Fruit fly (Drosophila melanogaster): ENCODE data around the gene CG3345.

CG3345 gene

DNA sequence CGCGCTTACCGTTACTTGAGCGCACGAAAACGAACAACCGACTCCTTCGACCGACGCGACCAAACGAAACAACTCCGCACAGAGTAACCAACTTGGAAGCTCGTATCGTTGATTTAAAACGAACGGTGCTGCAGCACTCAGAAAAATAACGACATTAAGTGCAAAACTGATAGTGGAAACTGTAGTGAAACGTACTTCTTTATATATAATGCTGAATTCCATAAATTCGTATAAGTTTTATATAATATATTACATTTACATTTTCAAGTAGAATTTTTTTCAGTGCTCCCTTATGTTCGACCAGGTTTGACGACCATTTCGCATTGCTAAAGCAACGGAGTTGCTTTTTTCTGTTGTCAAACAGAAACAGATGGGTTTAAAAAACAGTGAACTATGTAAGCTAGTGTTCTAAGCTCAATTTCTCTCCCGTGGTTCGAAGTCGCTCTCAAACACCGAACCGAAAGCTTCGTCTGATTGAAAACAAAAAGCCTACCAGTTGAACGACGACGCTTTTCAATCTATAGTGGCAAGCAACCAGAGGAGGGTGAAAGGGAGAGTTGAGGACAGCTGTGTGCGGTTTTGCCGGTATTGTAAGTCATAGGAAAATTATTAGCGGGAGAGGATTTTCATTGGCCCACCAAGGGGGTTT, 1.3 kb upstream of the CG3345 start, which contains the start of gene CG17075 (continued):
- peak; percentile 69 for TF ChIP-seq CG12744 (GFP tag; optimal IDR thresholded peaks at IDR 0.05)
- TF ChIP-seq bsh (GFP tag; optimal IDR thresholded peaks at IDR 0.05) = peak; percentile 39 to 92
- no peak for TF ChIP-seq CG33557 (GFP tag; optimal IDR thresholded peaks at IDR 0.05)
- TF ChIP-seq MBD-R2 (GFP tag; IDR thresholded peaks at IDR 0.05) = peak; percentile 91
- peak; percentile 93 for TF ChIP-seq H15 (GFP tag; IDR thresholded peaks at IDR 0.05)
- TF ChIP-seq Dfd (GFP tag; optimal IDR thresholded peaks at IDR 0.05) = no peak
- TF ChIP-seq odd (GFP tag; optimal IDR thresholded peaks at IDR 0.05) = peak; percentile 90
- TF ChIP-seq Drgx (GFP tag; IDR thresholded peaks at IDR 0.05) = peak; percentile 95
- TF ChIP-seq CG3163 (GFP tag; optimal IDR thresholded peaks at IDR 0.05) = peak; percentile 24
- peak; percentile 90 for TF ChIP-seq Ravus (GFP tag; IDR thresholded peaks at IDR 0.05)
- peak; percentile 81 for TF ChIP-seq Lim3 (GFP tag; IDR thresholded peaks at IDR 0.05)
- TF ChIP-seq CG13624 (GFP tag; optimal IDR thresholded peaks at IDR 0.05) = peak; percentile 69
- peak; percentile 92 for TF ChIP-seq CG17385 (GFP tag; optimal IDR thresholded peaks at IDR 0.05)
- peak; percentile 92 for TF ChIP-seq org-1 (GFP tag; optimal IDR thresholded peaks at IDR 0.05)
- TF ChIP-seq br (optimal IDR thresholded peaks at IDR 0.05) = no peak
- TF ChIP-seq wdn (GFP tag; IDR thresholded peaks at IDR 0.05) = peak; percentile 94
- peak; percentile 98 for TF ChIP-seq Hmr (GFP tag; optimal IDR thresholded peaks at IDR 0.05)
- TF ChIP-seq CG11695 (GFP tag; IDR thresholded peaks at IDR 0.05) = peak; percentile 96
- TF ChIP-seq CG15269 (tag; optimal IDR thresholded peaks at IDR 0.05) = peak; percentile 97
- peak; percentile 94 for TF ChIP-seq ase (GFP tag; IDR thresholded peaks at IDR 0.05)
- peak; percentile 34 for TF ChIP-seq btn (GFP tag; optimal IDR thresholded peaks at IDR 0.05)
- TF ChIP-seq CG12219 (GFP tag; optimal IDR thresholded peaks at IDR 0.05) = peak; percentile 88
- no peak for TF ChIP-seq CG34224 (GFP tag; IDR thresholded peaks at IDR 0.05; ENCODE audit: partially characterized antibody)
- TF ChIP-seq Ssrp (tag; optimal IDR thresholded peaks at IDR 0.05) = peak; percentile 90
- TF ChIP-seq Mrtf (GFP tag; IDR thresholded peaks at IDR 0.05) = peak; percentile 92
- peak; percentile 94 for TF ChIP-seq CG18619 (GFP tag; optimal IDR thresholded peaks at IDR 0.05)
- peak; percentile 93 for TF ChIP-seq CG4730 (GFP tag; IDR thresholded peaks at IDR 0.05)
- peak; percentile 96 for TF ChIP-seq CG9932 (GFP tag; IDR thresholded peaks at IDR 0.05)
- no peak for TF ChIP-seq amos (GFP tag; IDR thresholded peaks at IDR 0.05; ENCODE audit: partially characterized antibody)
- peak; percentile 86 for TF ChIP-seq Six4 (GFP tag; optimal IDR thresholded peaks at IDR 0.05)
- TF ChIP-seq CG2712 (tag; optimal IDR thresholded peaks at IDR 0.05) = peak; percentile 92
- peak; percentile 87 for TF ChIP-seq CG30431 (GFP tag; optimal IDR thresholded peaks at IDR 0.05)
- TF ChIP-seq CG43689 (GFP tag; IDR thresholded peaks at IDR 0.05) = peak; percentile 89
- TF ChIP-seq CG31388 (GFP tag; optimal IDR thresholded peaks at IDR 0.05) = peak; percentile 81
- TF ChIP-seq CG9876 (GFP tag; optimal IDR thresholded peaks at IDR 0.05) = no peak
- peak; percentile 98 for TF ChIP-seq CG7839 (tag; optimal IDR thresholded peaks at IDR 0.05)
- peak; percentile 88 for TF ChIP-seq CG12071 (GFP tag; optimal IDR thresholded peaks at IDR 0.05)
- TF ChIP-seq grau (tag; optimal IDR thresholded peaks at IDR 0.05) = peak; percentile 95
- TF ChIP-seq pfk (GFP tag; optimal IDR thresholded peaks at IDR 0.05) = no peak
- TF ChIP-seq Sry-β (GFP tag; optimal IDR thresholded peaks at IDR 0.05) = peak; percentile 6
- peak; percentile 95 for TF ChIP-seq Asciz (GFP tag; optimal IDR thresholded peaks at IDR 0.05)
- no peak for TF ChIP-seq CG6791 (GFP tag; IDR thresholded peaks at IDR 0.05; ENCODE audit: partially characterized antibody)
- TF ChIP-seq crc (GFP tag; optimal IDR thresholded peaks at IDR 0.05) = peak; percentile 51
- peak; percentile 75 for TF ChIP-seq gro (GFP tag; optimal IDR thresholded peaks at IDR 0.05)
- TF ChIP-seq CG32772 (GFP tag; IDR thresholded peaks at IDR 0.05) = peak; percentile 97
- TF ChIP-seq mam (GFP tag; optimal IDR thresholded peaks at IDR 0.05) = peak; percentile 88
- TF ChIP-seq kah (GFP tag; optimal IDR thresholded peaks at IDR 0.05) = peak; percentile 73
- peak; percentile 95 for TF ChIP-seq CoRest (tag; optimal IDR thresholded peaks at IDR 0.05)
- peak; percentile 92 for TF ChIP-seq Deaf1 (tag; optimal IDR thresholded peaks at IDR 0.05)
- TF ChIP-seq gfzf (GFP tag; optimal IDR thresholded peaks at IDR 0.05) = no peak
